Worm (Caenorhabditis elegans): Measurements from ENCODE around the gene acr-12.

Gene acr-12

ce11 chrX:13583895-13584344, 51.3 kb downstream of the acr-12 start (continued):
- no peak for TF ChIP-seq fos-1 (tag; optimal IDR thresholded peaks at IDR 0.05)
- peak; percentile 65 for TF ChIP-seq nhr-102 (tag; optimal IDR thresholded peaks at IDR 0.05)
- no peak for TF ChIP-seq madf-5 (GFP tag; IDR thresholded peaks at IDR 0.05)
- TF ChIP-seq hmg-1.1 (GFP tag; IDR thresholded peaks at IDR 0.05): peak; percentile 48; the same call in 1 of the 2 replicates
- peak; percentile 78 for TF ChIP-seq php-3 (GFP tag; IDR thresholded peaks at IDR 0.05)
- TF ChIP-seq vab-7 (GFP tag; IDR thresholded peaks at IDR 0.05): no peak
- TF ChIP-seq lin-1 (GFP tag; IDR thresholded peaks at IDR 0.05): no peak
- TF ChIP-seq zip-2 (tag; optimal IDR thresholded peaks at IDR 0.05): peak; percentile 4
- peak; percentile 8 for TF ChIP-seq dve-1 (tag; optimal IDR thresholded peaks at IDR 0.05; ENCODE audit: insufficient read depth)
- no peak for TF ChIP-seq arid-1 (GFP tag; conservative IDR thresholded peaks at IDR 0.05)
- TF ChIP-seq F49E8.2 (tag; optimal IDR thresholded peaks at IDR 0.05; ENCODE audit: borderline replicate concordance): no peak
- TF ChIP-seq Y5F2A.4 (GFP tag; optimal IDR thresholded peaks at IDR 0.05): no peak
- TF ChIP-seq nhr-6 (tag; optimal IDR thresholded peaks at IDR 0.05): no peak
- TF ChIP-seq lim-7 (GFP tag; IDR thresholded peaks at IDR 0.05): no peak
- no peak for TF ChIP-seq R02D3.7 (tag; optimal IDR thresholded peaks at IDR 0.05)
- no peak for TF ChIP-seq T20F7.1 (GFP tag; optimal IDR thresholded peaks at IDR 0.05)
- TF ChIP-seq madf-9 (GFP tag; conservative IDR thresholded peaks at IDR 0.05): no peak
- peak; percentile 42 for TF ChIP-seq mxl-3 (GFP tag; optimal IDR thresholded peaks at IDR 0.05)
- peak; percentile 99 for TF ChIP-seq aha-1 (tag)
- TF ChIP-seq zip-11 (GFP tag; IDR thresholded peaks at IDR 0.05): no peak
- no peak for TF ChIP-seq tag-97 (GFP tag; IDR thresholded peaks at IDR 0.05)
- no peak for TF ChIP-seq F10B5.3 (tag; optimal IDR thresholded peaks at IDR 0.05)
- TF ChIP-seq snpc-1.2 (GFP tag; IDR thresholded peaks at IDR 0.05): no peak
- TF ChIP-seq daf-8 (GFP tag; IDR thresholded peaks at IDR 0.05): no peak
- no peak for TF ChIP-seq mdt-29 (GFP tag; IDR thresholded peaks at IDR 0.05)

- TF ChIP-seq daf-16 (GFP tag; optimal IDR thresholded peaks at IDR 0.05) (no peak), daf-16 (tag; optimal IDR thresholded peaks at IDR 0.05) (peak; percentile 25), dpl-1 (GFP tag; optimal IDR thresholded peaks at IDR 0.05) (peak; percentile 66), hif-1 (tag; optimal IDR thresholded peaks at IDR 0.05) (peak in 1 of 2 experiments; percentile 24), mes-2 (tag; optimal IDR thresholded peaks at IDR 0.05; ENCODE audit: poor library complexity, severe bottlenecking) (peak; percentile 74), nhr-48 (tag; optimal IDR thresholded peaks at IDR 0.05) (no peak)
Observed at ce11 chrX:13584725-13585371, 52.2 kb downstream of the acr-12 start, which contains the start of gene unc-84. Gene unc-84 (plus strand): TSS chrX:13584775.
